ENCODE assay signal across 1 fruit fly cellular context in the genomic region with DNA sequence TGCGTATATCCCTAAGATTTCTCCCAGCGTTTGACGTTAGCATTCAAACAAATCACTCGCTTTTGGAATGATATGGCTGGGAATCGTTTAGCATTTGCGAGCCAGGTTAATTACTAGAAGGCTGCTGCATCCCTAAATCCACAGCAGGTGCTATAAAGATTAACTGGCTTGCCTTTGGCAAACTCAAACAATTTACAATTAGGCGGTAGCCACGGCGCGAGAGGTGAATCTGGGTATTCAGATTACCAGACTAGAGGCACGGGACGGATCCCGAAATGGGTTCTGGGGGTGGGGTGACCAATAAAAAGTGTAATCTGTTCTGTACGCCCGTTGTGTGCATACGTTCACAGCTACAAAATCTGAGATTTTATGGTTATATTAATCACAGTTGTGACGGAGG.
TF ChIP-seq lines count a peak whose summit lies in the region.

Gene CG11892, plus strand, starts transcription at position 384 of the 400 bp plus-strand sequence.

TF ChIP-seq in whole organism, embryonic, 481 proteins besides CTCF, POLR2A, EP300 and RAD21 (continued from another document and continues in another):
- TF ChIP-seq Ptx1 (GFP tag; IDR thresholded peaks at IDR 0.05; lab: Robert Waterston, UW) (no peak), Hmr (GFP tag; optimal IDR thresholded peaks at IDR 0.05; lab: Kevin White, UChicago) (peak; percentile 73), Dek (tag; optimal IDR thresholded peaks at IDR 0.05; lab: Kevin White, UChicago) (no peak), jumu (GFP tag; optimal IDR thresholded peaks at IDR 0.05; lab: Kevin White, UChicago) (no peak), CG12299 (tag; optimal IDR thresholded peaks at IDR 0.05; lab: Kevin White, UChicago) (peak; percentile 18), sens (GFP tag; lab: Kevin White, UChicago) (no peak), ftz-f1 (GFP tag; optimal IDR thresholded peaks at IDR 0.05; lab: Kevin White, UChicago) (no peak), BtbVII (GFP tag; optimal IDR thresholded peaks at IDR 0.05; lab: Kevin White, UChicago) (peak; percentile 52), CG11723 (GFP tag; optimal IDR thresholded peaks at IDR 0.05; lab: Kevin White, UChicago) (peak; percentile 11), CG10366 (GFP tag; IDR thresholded peaks at IDR 0.05; lab: Robert Waterston, UW) (no peak), CG2678 (tag; optimal IDR thresholded peaks at IDR 0.05; lab: Kevin White, UChicago) (peak; percentile 65), CkIIα-i1 (GFP tag; IDR thresholded peaks at IDR 0.05; lab: Robert Waterston, UW) (no peak), CG10321 (GFP tag; IDR thresholded peaks at IDR 0.05; lab: Robert Waterston, UW) (no peak), fu2 (GFP tag; optimal IDR thresholded peaks at IDR 0.05; lab: Kevin White, UChicago) (no peak), CG2712 (tag; optimal IDR thresholded peaks at IDR 0.05; lab: Kevin White, UChicago) (no peak), CG17359 (tag; optimal IDR thresholded peaks at IDR 0.05; lab: Kevin White, UChicago) (peak; percentile 60), CG6765 (GFP tag; optimal IDR thresholded peaks at IDR 0.05; lab: Kevin White, UChicago) (peak; percentile 30), Mrtf (GFP tag; IDR thresholded peaks at IDR 0.05; lab: Robert Waterston, UW) (no peak), CG14710 (tag; optimal IDR thresholded peaks at IDR 0.05; lab: Kevin White, UChicago) (no peak), run (tag; optimal IDR thresholded peaks at IDR 0.05; lab: Kevin White, UChicago) (no peak), CG18764 (GFP tag; optimal IDR thresholded peaks at IDR 0.05; lab: Kevin White, UChicago) (no peak), unpg (GFP tag; optimal IDR thresholded peaks at IDR 0.05; lab: Kevin White, UChicago) (peak; percentile 51), CG10431 (GFP tag; optimal IDR thresholded peaks at IDR 0.05; lab: Kevin White, UChicago) (no peak), CG6791 (GFP tag; IDR thresholded peaks at IDR 0.05; lab: Robert Waterston, UW; ENCODE audit: partially characterized antibody) (no peak), CG11093 (GFP tag; IDR thresholded peaks at IDR 0.05; lab: Robert Waterston, UW) (no peak), crc (GFP tag; optimal IDR thresholded peaks at IDR 0.05; lab: Kevin White, UChicago) (no peak), unc-4 (GFP tag; IDR thresholded peaks at IDR 0.05; lab: Robert Waterston, UW; ENCODE audit: partially characterized antibody) (no peak), NfI (GFP tag; optimal IDR thresholded peaks at IDR 0.05; lab: Kevin White, UChicago) (peak; percentile 41), dan (GFP tag; IDR thresholded peaks at IDR 0.05; lab: Robert Waterston, UW) (no peak), nom (GFP tag; optimal IDR thresholded peaks at IDR 0.05; lab: Kevin White, UChicago) (no peak), CrebB (tag; optimal IDR thresholded peaks at IDR 0.05; lab: Kevin White, UChicago) (peak; percentile 66), CG12071 (GFP tag; optimal IDR thresholded peaks at IDR 0.05; lab: Kevin White, UChicago) (peak; percentile 81), dmrt99B (tag; optimal IDR thresholded peaks at IDR 0.05; lab: Kevin White, UChicago) (peak; percentile 27), Oaz (GFP tag; IDR thresholded peaks at IDR 0.05; lab: Robert Waterston, UW) (no peak), CG13424 (tag; optimal IDR thresholded peaks at IDR 0.05; lab: Kevin White, UChicago) (peak; percentile 52), Dbx (GFP tag; IDR thresholded peaks at IDR 0.05; lab: Robert Waterston, UW) (no peak), Meics (GFP tag; optimal IDR thresholded peaks at IDR 0.05; lab: Kevin White, UChicago) (peak; percentile 55), HLHmδ (GFP tag; optimal IDR thresholded peaks at IDR 0.05; lab: Kevin White, UChicago) (no peak), CG14050 (GFP tag; IDR thresholded peaks at IDR 0.05; lab: Robert Waterston, UW) (0 out of 3 replicates have a peak, but pooled peaks have one; percentile 13), gem (tag; optimal IDR thresholded peaks at IDR 0.05; lab: Kevin White, UChicago) (peak; percentile 53), Dip2 (GFP tag; IDR thresholded peaks at IDR 0.05; lab: Robert Waterston, UW) (no peak), CG10979 (tag; optimal IDR thresholded peaks at IDR 0.05; lab: Kevin White, UChicago) (no peak), bcd (GFP tag; optimal IDR thresholded peaks at IDR 0.05; lab: Kevin White, UChicago) (peak; percentile 20), nerfin-1 (tag; optimal IDR thresholded peaks at IDR 0.05; lab: Kevin White, UChicago) (no peak), Rfx (GFP tag; IDR thresholded peaks at IDR 0.05; lab: Robert Waterston, UW) (0 out of 2 replicates have a peak, but pooled peaks have one; percentile 15), grn (GFP tag; optimal IDR thresholded peaks at IDR 0.05; lab: Kevin White, UChicago) (no peak), Vsx1 (GFP tag; optimal IDR thresholded peaks at IDR 0.05; lab: Kevin White, UChicago) (peak; percentile 45), ind (GFP tag; optimal IDR thresholded peaks at IDR 0.05; lab: Kevin White, UChicago) (no peak), hth (optimal IDR thresholded peaks at IDR 0.05; lab: Kevin White, UChicago) (no peak), Asciz (GFP tag; optimal IDR thresholded peaks at IDR 0.05; lab: Kevin White, UChicago) (peak; percentile 42), PHDP (tag; optimal IDR thresholded peaks at IDR 0.05; lab: Kevin White, UChicago) (peak; percentile 58), CG7372 (GFP tag; IDR thresholded peaks at IDR 0.05; lab: Robert Waterston, UW) (no peak), CG8944 (GFP tag; optimal IDR thresholded peaks at IDR 0.05; lab: Kevin White, UChicago) (no peak), Fer1 (GFP tag; optimal IDR thresholded peaks at IDR 0.05; lab: Kevin White, UChicago) (peak; percentile 74), CG13894 (tag; optimal IDR thresholded peaks at IDR 0.05; lab: Kevin White, UChicago) (peak; percentile 68), CG17385 (GFP tag; optimal IDR thresholded peaks at IDR 0.05; lab: Kevin White, UChicago) (peak; percentile 44), pum (GFP tag; optimal IDR thresholded peaks at IDR 0.05; lab: Kevin White, UChicago) (no peak), zfh2 (GFP tag; optimal IDR thresholded peaks at IDR 0.05; lab: Kevin White, UChicago) (no peak), org-1 (GFP tag; optimal IDR thresholded peaks at IDR 0.05; lab: Kevin White, UChicago) (peak; percentile 21), CG16813 (GFP tag; IDR thresholded peaks at IDR 0.05; lab: Robert Waterston, UW; ENCODE audit: partially characterized antibody) (no peak), CG18599 (GFP tag; optimal IDR thresholded peaks at IDR 0.05; lab: Kevin White, UChicago) (peak; percentile 75), Fer3 (tag; optimal IDR thresholded peaks at IDR 0.05; lab: Kevin White, UChicago) (peak; percentile 56), gro (GFP tag; optimal IDR thresholded peaks at IDR 0.05; lab: Kevin White, UChicago) (no peak), CG3995 (GFP tag; optimal IDR thresholded peaks at IDR 0.05; lab: Kevin White, UChicago) (no peak), pho (GFP tag; optimal IDR thresholded peaks at IDR 0.05; lab: Kevin White, UChicago) (no peak), aop (GFP tag; IDR thresholded peaks at IDR 0.05; lab: Robert Waterston, UW) (no peak), CG31388 (GFP tag; optimal IDR thresholded peaks at IDR 0.05; lab: Kevin White, UChicago) (no peak), Atf6 (GFP tag; IDR thresholded peaks at IDR 0.05; lab: Robert Waterston, UW) (peak; percentile 21; the same call in 1 of the 2 replicates), CG17568 (GFP tag; optimal IDR thresholded peaks at IDR 0.05; lab: Kevin White, UChicago) (peak; percentile 49), az2 (GFP tag; optimal IDR thresholded peaks at IDR 0.05; lab: Kevin White, UChicago) (no peak), luna (GFP tag; optimal IDR thresholded peaks at IDR 0.05; lab: Kevin White, UChicago) (no peak), CG15479 (GFP tag; optimal IDR thresholded peaks at IDR 0.05; lab: Kevin White, UChicago) (no peak), eyg (GFP tag; optimal IDR thresholded peaks at IDR 0.05; lab: Kevin White, UChicago) (no peak), CG42726 (GFP tag; IDR thresholded peaks at IDR 0.05; lab: Robert Waterston, UW; ENCODE audit: partially characterized antibody) (no peak), BEAF-32 (GFP tag; optimal IDR thresholded peaks at IDR 0.05; lab: Kevin White, UChicago) (no peak), CG34376 (GFP tag; optimal IDR thresholded peaks at IDR 0.05; lab: Kevin White, UChicago) (peak; percentile 17), CG11696 (GFP tag; IDR thresholded peaks at IDR 0.05; lab: Robert Waterston, UW) (no peak), CG18619 (GFP tag; optimal IDR thresholded peaks at IDR 0.05; lab: Kevin White, UChicago) (peak; percentile 46), lmd (GFP tag; IDR thresholded peaks at IDR 0.05; lab: Robert Waterston, UW) (no peak), tx (GFP tag; optimal IDR thresholded peaks at IDR 0.05; lab: Kevin White, UChicago) (no peak), CG16863 (GFP tag; optimal IDR thresholded peaks at IDR 0.05; lab: Kevin White, UChicago) (no peak), CG15269 (tag; optimal IDR thresholded peaks at IDR 0.05; lab: Kevin White, UChicago) (peak; percentile 60), Aef1 (GFP tag; IDR thresholded peaks at IDR 0.05; lab: Robert Waterston, UW) (no peak), CG17361 (GFP tag; IDR thresholded peaks at IDR 0.05; lab: Robert Waterston, UW) (no peak), CG5180 (GFP tag; optimal IDR thresholded peaks at IDR 0.05; lab: Kevin White, UChicago) (peak; percentile 33), tap (tag; optimal IDR thresholded peaks at IDR 0.05; lab: Kevin White, UChicago) (peak; percentile 52), ci (GFP tag; IDR thresholded peaks at IDR 0.05; lab: Robert Waterston, UW) (peak; percentile 69; the same call in 1 of the 3 replicates), CG32772 (GFP tag; IDR thresholded peaks at IDR 0.05; lab: Robert Waterston, UW) (no peak), CG12769 (tag; optimal IDR thresholded peaks at IDR 0.05; lab: Kevin White, UChicago) (peak; percentile 87), CG14860 (GFP tag; IDR thresholded peaks at IDR 0.05; lab: Robert Waterston, UW; ENCODE audit: partially characterized antibody) (no peak), CG14014 (GFP tag; IDR thresholded peaks at IDR 0.05; lab: Robert Waterston, UW) (peak; percentile 27; the same call in 1 of the 2 replicates), disco-r (GFP tag; optimal IDR thresholded peaks at IDR 0.05; lab: Kevin White, UChicago) (no peak), CG15011 (GFP tag; optimal IDR thresholded peaks at IDR 0.05; lab: Kevin White, UChicago) (peak; percentile 31), MTF-1 (GFP tag; optimal IDR thresholded peaks at IDR 0.05; lab: Kevin White, UChicago; ENCODE audit: borderline replicate concordance) (peak; percentile 69), HmgD (GFP tag; optimal IDR thresholded peaks at IDR 0.05; lab: Kevin White, UChicago) (no peak), croc (GFP tag; conservative IDR thresholded peaks at IDR 0.05; lab: Robert Waterston, UW) (no peak), ken (GFP tag; IDR thresholded peaks at IDR 0.05; lab: Robert Waterston, UW) (no peak), Chrac-16 (GFP tag; optimal IDR thresholded peaks at IDR 0.05; lab: Kevin White, UChicago) (no peak), CG17912 (GFP tag; optimal IDR thresholded peaks at IDR 0.05; lab: Kevin White, UChicago) (peak; percentile 73), lola (GFP tag; optimal IDR thresholded peaks at IDR 0.05; lab: Kevin White, UChicago) (no peak), E2f1 (GFP tag; IDR thresholded peaks at IDR 0.05; lab: Robert Waterston, UW) (no peak), B-H2 (GFP tag; optimal IDR thresholded peaks at IDR 0.05; lab: Kevin White, UChicago) (peak; percentile 19), esg (GFP tag; conservative IDR thresholded peaks at IDR 0.05; lab: Robert Waterston, UW) (no peak), gcm (GFP tag; optimal IDR thresholded peaks at IDR 0.05; lab: Kevin White, UChicago) (no peak), D (optimal IDR thresholded peaks at IDR 0.05; lab: Kevin White, UChicago) (no peak), D (GFP tag; optimal IDR thresholded peaks at IDR 0.05; lab: Kevin White, UChicago) (no peak), NK7.1 (GFP tag; optimal IDR thresholded peaks at IDR 0.05; lab: Kevin White, UChicago) (no peak), tup (GFP tag; optimal IDR thresholded peaks at IDR 0.05; lab: Kevin White, UChicago) (no peak), CG10147 (GFP tag; optimal IDR thresholded peaks at IDR 0.05; lab: Kevin White, UChicago) (peak; percentile 27), CG2129 (GFP tag; IDR thresholded peaks at IDR 0.05; lab: Robert Waterston, UW; ENCODE audit: partially characterized antibody) (no peak), CG7928 (GFP tag; optimal IDR thresholded peaks at IDR 0.05; lab: Kevin White, UChicago) (peak; percentile 45), YL-1 (GFP tag; optimal IDR thresholded peaks at IDR 0.05; lab: Kevin White, UChicago) (peak; percentile 6), hkb (optimal IDR thresholded peaks at IDR 0.05; lab: Kevin White, UChicago) (no peak), hkb (GFP tag; IDR thresholded peaks at IDR 0.05; lab: Robert Waterston, UW) (peak; percentile 27; the same call in 1 of the 2 replicates), ro (GFP tag; IDR thresholded peaks at IDR 0.05; lab: Robert Waterston, UW) (no peak), HmgZ (tag; optimal IDR thresholded peaks at IDR 0.05; lab: Kevin White, UChicago) (peak; percentile 32), Sry-δ (GFP tag; optimal IDR thresholded peaks at IDR 0.05; lab: Kevin White, UChicago) (no peak), Awh (GFP tag; IDR thresholded peaks at IDR 0.05; lab: Robert Waterston, UW) (no peak), ab (GFP tag; optimal IDR thresholded peaks at IDR 0.05; lab: Kevin White, UChicago) (no peak), CG7987 (GFP tag; optimal IDR thresholded peaks at IDR 0.05; lab: Kevin White, UChicago) (peak; percentile 80), Scr (GFP tag; IDR thresholded peaks at IDR 0.05; lab: Robert Waterston, UW; ENCODE audit: partially characterized antibody) (no peak), CG4328 (GFP tag; optimal IDR thresholded peaks at IDR 0.05; lab: Kevin White, UChicago) (peak; percentile 4), otp (GFP tag; IDR thresholded peaks at IDR 0.05; lab: Robert Waterston, UW) (peak; percentile 45; the same call in 1 of the 3 replicates), CG14965 (GFP tag; optimal IDR thresholded peaks at IDR 0.05; lab: Kevin White, UChicago; ENCODE audit: borderline replicate concordance) (no peak), CG7745 (tag; optimal IDR thresholded peaks at IDR 0.05; lab: Kevin White, UChicago) (no peak), pfk (GFP tag; optimal IDR thresholded peaks at IDR 0.05; lab: Kevin White, UChicago) (no peak), CG10565 (GFP tag; optimal IDR thresholded peaks at IDR 0.05; lab: Kevin White, UChicago) (no peak), CG9817 (tag; optimal IDR thresholded peaks at IDR 0.05; lab: Kevin White, UChicago) (peak; percentile 52), chm (GFP tag; IDR thresholded peaks at IDR 0.05; lab: Robert Waterston, UW) (no peak), CG30431 (GFP tag; optimal IDR thresholded peaks at IDR 0.05; lab: Kevin White, UChicago) (no peak)
